Worm (Caenorhabditis elegans): ENCODE measurements around the gene sgnh-1.
A peak's percentile ranks its signal among the peaks of the same experiment; 100 is the strongest.

ce11 chrIV:4930754-4931322 lies 41.1 kb downstream of the sgnh-1 start:
- TF ChIP-seq elt-1 (tag; optimal IDR thresholded peaks at IDR 0.05): no peak
- TF ChIP-seq zag-1 (tag; optimal IDR thresholded peaks at IDR 0.05): no peak
- TF ChIP-seq nhr-25 (tag; optimal IDR thresholded peaks at IDR 0.05): peak; percentile 24
- TF ChIP-seq nhr-11 (tag; optimal IDR thresholded peaks at IDR 0.05): no peak
- no peak for TF ChIP-seq mdl-1 (tag; optimal IDR thresholded peaks at IDR 0.05)
- no peak for TF ChIP-seq pha-4 (tag; optimal IDR thresholded peaks at IDR 0.05)
- TF ChIP-seq tbx-2 (tag; optimal IDR thresholded peaks at IDR 0.05): no peak
- TF ChIP-seq nhr-237 (tag; optimal IDR thresholded peaks at IDR 0.05): no peak
- TF ChIP-seq nhr-12 (tag; optimal IDR thresholded peaks at IDR 0.05): no peak

Data from whole organism, L3 larva.